Worm (Caenorhabditis elegans) whole organism, L4/young adult: ENCODE measurements around the gene fbxc-21.

Source experiments
- dao-5 ChIP-seq: sonication (generic microtip); optimal IDR thresholded peaks from 2 replicates; lab custom pipeline; 2016; ENCODE audit warnings: missing genotype, missing genetic modification characterization, moderate library complexity, missing compliant biosample characterization
- him-1 ChIP-seq: sonication (generic microtip); optimal IDR thresholded peaks from 2 replicates; lab custom pipeline; 2016; ENCODE audit warnings: missing genotype, missing genetic modification reagents, missing genetic modification characterization, missing compliant biosample characterization

DNA sequence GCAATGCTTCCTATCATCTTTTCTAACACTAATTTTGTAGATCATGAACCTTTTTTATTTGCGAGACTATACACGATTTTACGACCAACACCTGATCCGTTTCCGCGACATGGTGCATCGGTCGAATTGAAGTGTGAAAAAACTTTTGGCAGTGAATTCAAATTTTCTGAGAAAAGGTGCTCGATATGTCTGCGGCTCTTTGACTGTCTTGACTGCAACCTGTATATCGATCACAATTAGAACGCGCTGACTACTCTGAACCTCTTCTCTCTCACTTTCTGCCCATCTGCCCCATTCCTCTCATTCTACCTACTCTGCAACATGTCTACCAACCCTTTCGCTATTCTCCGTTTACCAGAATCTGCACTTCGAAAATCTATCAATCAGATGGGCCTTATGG is 10.5 kb downstream of the fbxc-21 start, which contains the start of gene fbxb-26:
- no peak for TF ChIP-seq him-1
- no peak for TF ChIP-seq dao-5
